Worm (Caenorhabditis elegans) whole organism, L4 larva: ENCODE measurements around the gene C16B8.2.

Experiments used
- D1046.2 ChIP-seq: fragments of 200-800 bp; sonication (Bioruptor generic); IDR thresholded peaks from 2 replicates; pipeline ENCODE4 v1.3.6; 2022; ENCODE audit warnings: missing genetic modification characterization, missing compliant biosample characterization
- F10B5.3 ChIP-seq: sonication (generic microtip); optimal IDR thresholded peaks from 2 replicates; lab custom pipeline; 2016; ENCODE audit warnings: mild to moderate bottlenecking, missing genetic modification characterization, missing compliant biosample characterization
- F26F4.8 ChIP-seq: fragments of 200-800 bp; sonication (Bioruptor generic); conservative IDR thresholded peaks from 2 replicates; pipeline ENCODE4 v1.3.6; 2022; ENCODE audit warnings: missing genetic modification characterization, missing compliant biosample characterization
- R02D3.7 ChIP-seq: fragments of 150-350 bp; sonication (generic microtip); optimal IDR thresholded peaks from 3 replicates; lab custom pipeline; 2014; ENCODE audit warnings: missing biosample characterization, missing genetic modification characterization
- T26A8.4 ChIP-seq: fragments of 200-800 bp; sonication (Bioruptor generic); IDR thresholded peaks from 2 replicates; pipeline ENCODE4 v1.3.6; 2022; ENCODE audit warnings: missing genetic modification characterization, missing compliant biosample characterization
- Y48G9A.11 ChIP-seq: fragments of 200-800 bp; sonication (Bioruptor generic); IDR thresholded peaks from 2 replicates; pipeline ENCODE4 v1.3.6; 2022; ENCODE audit warnings: missing genetic modification reagents, missing genetic modification characterization, missing compliant biosample characterization
- Y75B8A.6 ChIP-seq: fragments of 200-800 bp; sonication (Bioruptor generic); IDR thresholded peaks from 2 replicates; pipeline ENCODE4 v1.3.6; 2022; ENCODE audit warnings: missing genetic modification reagents, missing genetic modification characterization, missing compliant biosample characterization
- aha-1 ChIP-seq: fragments of 150-350 bp; peaks from one replicate; lab custom pipeline; 2014; ENCODE audit warnings: missing biosample characterization, missing genetic modification characterization
- ceh-32 ChIP-seq: sonication (generic microtip); optimal IDR thresholded peaks from 2 replicates; lab custom pipeline; 2016; ENCODE audit warnings: mild to moderate bottlenecking, missing genetic modification characterization, missing compliant biosample characterization; ENCODE audit not compliant: poor library complexity
- ceh-62 ChIP-seq: sonication (generic microtip); optimal IDR thresholded peaks from 2 replicates; lab custom pipeline; 2017; ENCODE audit warnings: missing biosample characterization, missing genetic modification characterization
- ceh-82 ChIP-seq: sonication (generic microtip); optimal IDR thresholded peaks from 2 replicates; lab custom pipeline; 2017; ENCODE audit warnings: missing biosample characterization, missing genetic modification characterization
- ces-1 ChIP-seq: fragments of 150-350 bp; sonication (generic microtip); optimal IDR thresholded peaks from 4 replicates; lab custom pipeline; 2014; ENCODE audit warnings: missing biosample characterization, missing genetic modification reagents, missing genetic modification characterization
- cey-2 ChIP-seq: sonication (generic microtip); optimal IDR thresholded peaks from 3 replicates; lab custom pipeline; 2017; ENCODE audit warnings: missing genetic modification characterization, mild to moderate bottlenecking, missing compliant biosample characterization, antibody characterized with exemption, borderline replicate concordance; ENCODE audit not compliant: insufficient read depth
- duxl-1 ChIP-seq: sonication (generic microtip); optimal IDR thresholded peaks from 2 replicates; lab custom pipeline; 2016; ENCODE audit warnings: mild to moderate bottlenecking, missing genetic modification characterization, moderate library complexity, missing compliant biosample characterization; ENCODE audit not compliant: poor library complexity
- dve-1 ChIP-seq: sonication (generic microtip); optimal IDR thresholded peaks from 2 replicates; lab custom pipeline; 2017; ENCODE audit warnings: antibody characterized with exemption, mild to moderate bottlenecking, missing genetic modification characterization, missing compliant biosample characterization; ENCODE audit not compliant: insufficient read depth
- egl-27 ChIP-seq: sonication (generic microtip); optimal IDR thresholded peaks from 3 replicates; lab custom pipeline; 2017; ENCODE audit warnings: missing biosample characterization, missing genetic modification reagents, missing genetic modification characterization
- egl-43 ChIP-seq: fragments of 200-800 bp; sonication (Bioruptor generic); IDR thresholded peaks from 2 replicates; pipeline ENCODE4 v1.3.6; 2022; ENCODE audit warnings: missing genetic modification reagents, missing genetic modification characterization, missing compliant biosample characterization
- fkh-10 ChIP-seq: fragments of 150-350 bp; optimal IDR thresholded peaks from 2 replicates; lab custom pipeline; 2014; ENCODE audit warnings: missing biosample characterization, missing genetic modification reagents, missing genetic modification characterization
- gei-8 ChIP-seq: fragments of 200-800 bp; sonication (Bioruptor generic); optimal IDR thresholded peaks from 2 replicates; lab custom pipeline; 2018; ENCODE audit warnings: mild to moderate bottlenecking, missing genetic modification characterization, missing compliant biosample characterization
- hlh-11 ChIP-seq: fragments of 200-800 bp; sonication (Bioruptor generic); optimal IDR thresholded peaks from 2 replicates; lab custom pipeline; 2018; ENCODE audit warnings: mild to moderate bottlenecking, missing genetic modification characterization, missing compliant biosample characterization
- hlh-30 ChIP-seq: sonication (generic microtip); optimal IDR thresholded peaks from 2 replicates; lab custom pipeline; 2017; ENCODE audit warnings: antibody characterized with exemption, mild to moderate bottlenecking, missing genetic modification characterization, missing compliant biosample characterization; ENCODE audit not compliant: insufficient read depth
- lim-7 ChIP-seq: fragments of 200-800 bp; sonication (Bioruptor generic); IDR thresholded peaks from 2 replicates; pipeline ENCODE4 v1.3.6; 2022; ENCODE audit warnings: missing genetic modification characterization, missing compliant biosample characterization
- lin-1 ChIP-seq: fragments of 200-800 bp; sonication (Bioruptor generic); IDR thresholded peaks from 2 replicates; pipeline ENCODE4 v1.3.6; 2022; ENCODE audit warnings: missing genetic modification reagents, missing genetic modification characterization, missing compliant biosample characterization
- lsy-2 ChIP-seq, 2 experiments: fragments of 150-350 bp in 1 of 2; sonication (generic microtip) in 1 of 2; optimal IDR thresholded peaks; 2 replicates each; lab custom pipeline; 2014 to 2017; ENCODE audit warnings: missing biosample characterization in 2 of 2, missing genetic modification characterization in 2 of 2
- mdt-29 ChIP-seq: fragments of 200-800 bp; sonication (Bioruptor generic); IDR thresholded peaks from 2 replicates; pipeline ENCODE4 v1.3.6; 2022; ENCODE audit warnings: missing genetic modification reagents, missing genetic modification characterization, missing compliant biosample characterization
- mep-1 ChIP-seq: fragments of 150-350 bp; sonication (generic microtip); optimal IDR thresholded peaks from 3 replicates; lab custom pipeline; 2014; ENCODE audit warnings: missing biosample characterization, missing genetic modification characterization
- nhr-28 ChIP-seq: fragments of 150-350 bp; optimal IDR thresholded peaks from 2 replicates; lab custom pipeline; 2014; ENCODE audit warnings: missing biosample characterization, missing genetic modification characterization
- nhr-42 ChIP-seq: fragments of 200-800 bp; sonication (Bioruptor generic); IDR thresholded peaks from 2 replicates; pipeline ENCODE4 v1.3.6; 2022; ENCODE audit warnings: missing genetic modification characterization, missing compliant biosample characterization
- php-3 ChIP-seq: fragments of 200-800 bp; sonication (Bioruptor generic); IDR thresholded peaks from 2 replicates; pipeline ENCODE4 v1.3.6; 2022; ENCODE audit warnings: missing genetic modification reagents, missing genetic modification characterization, missing compliant biosample characterization
- rbr-2 ChIP-seq: sonication (generic microtip); optimal IDR thresholded peaks from 2 replicates; lab custom pipeline; 2016; ENCODE audit warnings: missing genotype, missing genetic modification characterization, missing compliant biosample characterization
- snpc-1.2 ChIP-seq: fragments of 200-800 bp; sonication (Bioruptor generic); IDR thresholded peaks from 2 replicates; pipeline ENCODE4 v1.3.6; 2022; ENCODE audit warnings: missing genetic modification reagents, missing genetic modification characterization, missing compliant biosample characterization
- spr-3 ChIP-seq: fragments of 200-800 bp; sonication (Bioruptor generic); optimal IDR thresholded peaks from 2 replicates; lab custom pipeline; 2018; ENCODE audit warnings: mild to moderate bottlenecking, missing genetic modification characterization, missing compliant biosample characterization
- tag-97 ChIP-seq: fragments of 200-800 bp; sonication (Bioruptor generic); IDR thresholded peaks from 2 replicates; pipeline ENCODE4 v1.3.6; 2022; ENCODE audit warnings: missing genetic modification characterization, missing compliant biosample characterization
- unc-39 ChIP-seq: sonication (generic microtip); optimal IDR thresholded peaks from 2 replicates; lab custom pipeline; 2017; ENCODE audit warnings: missing biosample characterization, missing genetic modification characterization
- unc-62 ChIP-seq, 3 experiments: fragments of 150-350 bp in 1 of 3; sonication (generic microtip); optimal IDR thresholded peaks in 2 of 3; peaks in 1 of 3; 1 replicate in 1 of 3; 2 replicates in 2 of 3; lab custom pipeline; 2014 to 2017; ENCODE audit warnings: missing biosample characterization in 3 of 3, missing genetic modification characterization in 3 of 3, missing genetic modification reagents in 3 of 3, missing genotype in 1 of 3
- vab-7 ChIP-seq: fragments of 200-800 bp; sonication (Bioruptor generic); IDR thresholded peaks from 2 replicates; pipeline ENCODE4 v1.3.6; 2022; ENCODE audit warnings: missing genetic modification reagents, missing genetic modification characterization, missing compliant biosample characterization
- zfp-3 ChIP-seq: fragments of 200-800 bp; sonication (Bioruptor generic); conservative IDR thresholded peaks from 2 replicates; pipeline ENCODE4 v1.3.6; 2022; ENCODE audit warnings: missing genetic modification reagents, missing genetic modification characterization, missing compliant biosample characterization
- zip-11 ChIP-seq: fragments of 200-800 bp; sonication (Bioruptor generic); IDR thresholded peaks from 2 replicates; pipeline ENCODE4 v1.3.6; 2022; ENCODE audit warnings: missing genetic modification characterization, missing compliant biosample characterization
- ztf-7 ChIP-seq: fragments of 150-350 bp; optimal IDR thresholded peaks from 2 replicates; lab custom pipeline; 2014; ENCODE audit warnings: missing biosample characterization, missing genetic modification characterization

The C16B8.2 gene

DNA sequence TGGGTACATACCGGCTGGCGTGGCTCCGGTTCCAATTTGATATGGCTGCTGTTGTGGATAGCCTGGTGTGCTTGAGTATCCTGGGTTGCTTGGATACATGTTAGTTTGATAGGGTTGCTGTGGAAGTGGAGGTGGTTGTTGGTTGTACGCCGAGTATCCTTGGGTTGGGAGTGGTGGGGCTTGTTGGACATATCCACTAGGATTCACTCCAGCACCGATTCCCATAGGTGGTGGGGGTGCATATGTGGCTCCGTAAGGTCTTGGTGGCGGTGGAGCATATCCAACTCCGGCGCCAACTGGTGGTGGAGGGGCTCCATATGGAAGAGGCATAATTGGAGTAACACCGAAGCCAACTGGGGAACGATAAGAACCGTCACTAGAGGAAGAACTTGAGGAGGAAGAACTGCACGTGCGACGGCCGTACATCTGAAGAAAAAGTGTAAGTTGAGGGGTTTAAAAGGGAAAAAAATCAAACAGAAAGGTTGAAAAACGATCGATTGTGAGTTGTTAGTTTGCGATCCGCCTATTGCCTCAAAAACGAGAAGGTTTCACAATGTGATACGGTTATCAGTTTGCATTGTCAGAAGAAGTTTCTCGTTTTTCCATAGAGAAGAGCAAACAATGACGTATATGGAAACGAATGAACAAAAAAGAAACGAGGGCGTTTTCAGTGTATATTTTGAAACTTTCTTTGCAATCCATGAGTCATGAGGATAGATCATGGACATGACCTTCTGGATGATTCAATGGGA lies 2.2 kb upstream of the C16B8.2 start, which contains the start of gene C16B8.3 (continued):
- TF ChIP-seq R02D3.7 (tag; lab: Kevin White, UChicago): no peak
- TF ChIP-seq nhr-42 (GFP tag; lab: Robert Waterston, UW): no peak
- TF ChIP-seq spr-3 (GFP tag; lab: Kevin White, UChicago): no peak
- no peak for TF ChIP-seq F10B5.3
- no peak for TF ChIP-seq lsy-2 (tag; optimal IDR thresholded peaks at IDR 0.05; lab: Kevin White, UChicago)

DNA sequence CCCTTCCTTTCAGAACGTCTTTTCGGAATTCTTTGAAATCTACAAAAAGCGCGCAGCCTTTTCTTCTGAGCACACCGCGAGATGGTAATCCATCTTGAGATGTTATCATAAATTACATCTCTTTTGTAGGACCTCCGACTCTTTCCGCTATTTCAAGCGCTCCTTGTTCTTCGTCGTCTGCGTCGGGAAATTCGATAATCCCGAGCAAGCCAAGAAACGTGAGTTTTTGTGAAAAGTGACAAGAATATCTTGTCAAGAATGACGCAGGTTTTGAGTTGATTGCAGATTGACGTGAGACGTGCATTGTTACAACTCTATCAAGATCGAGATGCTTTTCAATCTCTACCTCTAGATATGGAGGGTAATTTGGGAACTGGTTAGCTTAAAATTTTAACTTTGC lies 5.9 kb downstream of the C16B8.2 start:
- peak; percentile 22 for TF ChIP-seq aha-1 (tag; lab: Kevin White, UChicago)
- no peak for TF ChIP-seq nhr-28 (tag; lab: Kevin White, UChicago)
- no peak for TF ChIP-seq Y48G9A.11
- no peak for TF ChIP-seq Y75B8A.6 (GFP tag; lab: Robert Waterston, UW)
- TF ChIP-seq fkh-10 (GFP tag; lab: Kevin White, UChicago): peak; percentile 51
- no peak for TF ChIP-seq hlh-30
- TF ChIP-seq, all 104 proteins: peak for 2

DNA sequence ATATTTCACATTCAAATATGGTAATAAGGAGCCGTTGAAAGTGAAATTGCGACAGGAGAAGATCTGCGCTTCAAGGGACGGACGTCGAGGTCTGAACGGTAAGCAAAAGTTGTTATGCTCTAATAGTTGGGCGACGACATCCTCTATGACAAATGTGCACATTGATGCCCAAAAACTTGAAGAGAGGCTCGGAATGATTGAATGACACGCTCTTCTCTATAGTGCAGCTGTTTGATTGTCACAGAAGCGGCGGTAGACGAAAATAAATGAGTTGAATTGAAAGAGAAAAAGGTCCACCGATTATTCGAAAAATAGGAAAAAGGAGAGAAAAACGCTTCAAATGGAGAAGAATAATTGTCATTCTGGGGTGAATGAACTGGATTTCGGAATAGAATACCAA lies 7.0 kb downstream of the C16B8.2 start:
- TF ChIP-seq dve-1 (tag; lab: Kevin White, UChicago) (no peak), D1046.2 (GFP tag; lab: Robert Waterston, UW) (no peak), aha-1 (tag; lab: Kevin White, UChicago) (peak; percentile 59), egl-27 (tag; lab: Kevin White, UChicago) (no peak), php-3 (GFP tag; lab: Robert Waterston, UW) (no peak), unc-62 (GFP tag; optimal IDR thresholded peaks at IDR 0.05 in 1 of 2; lab: Kevin White, UChicago) (peak in 1 of 2 experiments; percentile 84), unc-62 (tag; optimal IDR thresholded peaks at IDR 0.05; lab: Kevin White, UChicago) (no peak), hlh-11 (tag; lab: Kevin White, UChicago) (no peak), ceh-82 (tag; lab: Kevin White, UChicago) (no peak), mdt-29 (GFP tag; lab: Robert Waterston, UW) (no peak), zfp-3 (no peak), F26F4.8 (no peak), lin-1 (GFP tag; lab: Robert Waterston, UW) (no peak), Y48G9A.11 (no peak), tag-97 (GFP tag; lab: Robert Waterston, UW) (no peak)

DNA sequence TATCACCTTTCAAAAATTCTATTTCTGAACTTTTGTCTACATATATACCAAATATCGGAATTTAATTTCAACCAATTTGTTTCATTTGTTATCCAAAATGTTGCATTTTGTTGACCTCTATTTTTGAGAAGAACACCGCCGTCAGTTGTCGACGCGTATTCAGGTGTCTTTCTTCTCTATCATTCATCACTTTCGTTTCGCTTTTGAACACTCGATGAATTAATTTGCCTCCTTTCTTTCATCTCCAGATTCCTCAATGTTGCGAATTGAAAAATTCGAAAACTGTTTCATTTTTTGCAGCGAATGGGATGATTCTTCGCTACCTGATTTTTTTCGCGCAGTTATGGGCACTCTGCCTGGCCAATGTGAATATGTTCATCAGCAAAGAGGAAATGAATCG lies 8.0 kb downstream of the C16B8.2 start, which contains the start of gene lin-18:
Gene lin-18 (plus strand): TSS at position 301 of the 400 bp plus-strand sequence.
- TF ChIP-seq gei-8: no peak
- TF ChIP-seq unc-62 (GFP tag; optimal IDR thresholded peaks at IDR 0.05 in 1 of 2; lab: Kevin White, UChicago): peak in 1 of 2 experiments; percentile 85
- no peak for TF ChIP-seq unc-62 (tag; optimal IDR thresholded peaks at IDR 0.05; lab: Kevin White, UChicago)

DNA sequence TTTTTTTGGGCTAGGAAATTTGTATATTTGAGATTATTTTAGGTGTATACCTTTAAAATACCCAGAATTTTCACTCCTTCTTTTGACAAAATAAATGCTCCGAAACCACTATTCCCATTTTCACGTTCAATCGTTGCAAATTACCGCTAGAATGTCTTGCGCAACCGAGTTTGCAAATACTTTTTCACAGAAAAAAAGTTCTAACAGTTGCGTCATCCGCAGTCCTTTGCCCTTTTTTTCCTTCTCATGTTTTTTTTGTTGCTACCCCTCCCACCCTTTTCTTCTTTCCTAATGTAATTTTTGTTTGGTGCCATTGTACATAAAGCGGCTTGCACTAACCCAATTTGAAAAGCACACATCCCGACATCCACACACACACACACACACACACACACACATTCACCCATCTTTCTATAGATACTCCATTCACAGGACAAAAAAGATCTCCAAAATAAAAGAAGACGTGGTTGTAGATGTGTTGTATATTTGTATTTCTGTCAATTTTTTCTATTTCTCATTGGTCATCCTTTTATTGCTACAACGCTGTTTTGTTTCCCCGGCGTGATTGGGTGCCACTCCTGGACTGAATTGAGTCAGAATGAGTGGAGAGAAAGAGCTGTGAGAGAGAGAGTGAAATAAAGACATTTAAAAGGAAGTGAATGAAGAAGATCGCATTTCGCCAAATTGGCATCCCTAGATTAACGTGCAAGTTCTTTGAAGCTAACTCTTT lies 8.6 kb downstream of the C16B8.2 start:
- TF ChIP-seq unc-39 (tag; lab: Kevin White, UChicago) (no peak), rbr-2 (tag; lab: Kevin White, UChicago) (no peak), mep-1 (tag; lab: Kevin White, UChicago) (peak; percentile 10), duxl-1 (no peak), ceh-32 (tag; lab: Kevin White, UChicago) (no peak), ces-1 (GFP tag; lab: Kevin White, UChicago) (peak; percentile 92), fkh-10 (GFP tag; lab: Kevin White, UChicago) (peak; percentile 68), egl-43 (GFP tag; lab: Robert Waterston, UW) (no peak), snpc-1.2 (no peak), ztf-7 (tag; lab: Kevin White, UChicago) (no peak), T26A8.4 (GFP tag; lab: Robert Waterston, UW) (no peak), vab-7 (GFP tag; lab: Robert Waterston, UW) (no peak), zip-11 (GFP tag; lab: Robert Waterston, UW) (no peak), cey-2 (tag; lab: Kevin White, UChicago) (no peak), ceh-62 (tag; lab: Kevin White, UChicago) (no peak), lim-7 (GFP tag; lab: Robert Waterston, UW) (no peak)
